Fruit fly (Drosophila melanogaster) S2 (cell line): ENCODE results near the gene fit.

Source experiments
- CG8478 ChIP-seq: fragments of >200 bp; optimal IDR thresholded peaks from 2 replicates; lab custom pipeline; 2018
- CTCF ChIP-seq, 2 experiments: fragments of >200 bp; optimal IDR thresholded peaks; 2 replicates each; lab custom pipeline; 2018

Gene fit

dm6 chr3R:21847438-21847837, 36.8 kb downstream of the fit start:
- TF ChIP-seq CG8478: no peak
- no peak for TF ChIP-seq CTCF (optimal IDR thresholded peaks at IDR 0.05; lab: Kevin White, UChicago)

- no peak for TF ChIP-seq CTCF (optimal IDR thresholded peaks at IDR 0.05; lab: Kevin White, UChicago)
- no peak for TF ChIP-seq CG8478
Measured at dm6 chr3R:21846559-21846958, 37.7 kb downstream of the fit start, which contains the start of gene Gr93d. TSS of gene Gr93d (minus strand) at chr3R:21846659.

dm6 chr3R:21845165-21845564, 39.1 kb downstream of the fit start, which contains the start of gene Gr93c:
TSS of gene Gr93c (minus strand) at chr3R:21845265.
- TF ChIP-seq CTCF (optimal IDR thresholded peaks at IDR 0.05; lab: Kevin White, UChicago) (no peak), CG8478 (no peak)

dm6 chr3R:21843665-21844064, 40.6 kb downstream of the fit start, which contains the start of gene Gr93b:
TSS of gene Gr93b (minus strand) at chr3R:21843765.
- TF ChIP-seq CTCF (optimal IDR thresholded peaks at IDR 0.05; lab: Kevin White, UChicago) (no peak), CG8478 (no peak)

- no peak for TF ChIP-seq CG8478
Measured at dm6 chr3R:21841474-21842376, 42.5 kb downstream of the fit start.

- TF ChIP-seq CG8478: no peak
- TF ChIP-seq CTCF (optimal IDR thresholded peaks at IDR 0.05; lab: Kevin White, UChicago): no peak
Measured at dm6 chr3R:21840432-21840831, 43.8 kb downstream of the fit start.

- TF ChIP-seq CTCF (optimal IDR thresholded peaks at IDR 0.05; lab: Kevin White, UChicago) (no peak), CG8478 (no peak)
Measured at dm6 chr3R:21839636-21840035, 44.6 kb downstream of the fit start.

- TF ChIP-seq CG8478: no peak
- TF ChIP-seq CTCF (optimal IDR thresholded peaks at IDR 0.05; lab: Kevin White, UChicago): no peak
Measured at dm6 chr3R:21838505-21838956, 45.7 kb downstream of the fit start.

- TF ChIP-seq CG8478 (no peak), CTCF (optimal IDR thresholded peaks at IDR 0.05; lab: Kevin White, UChicago) (no peak)
Measured at dm6 chr3R:21837069-21837977, 46.9 kb downstream of the fit start.

dm6 chr3R:21836614-21837013, 47.6 kb downstream of the fit start:
- no peak for TF ChIP-seq CTCF (optimal IDR thresholded peaks at IDR 0.05; lab: Kevin White, UChicago)
- TF ChIP-seq CG8478: no peak

dm6 chr3R:21836201-21836504, 48.1 kb downstream of the fit start:
- TF ChIP-seq CG8478 (no peak), CTCF (optimal IDR thresholded peaks at IDR 0.05; lab: Kevin White, UChicago) (no peak)

- no peak for TF ChIP-seq CG8478
- no peak for TF ChIP-seq CTCF (optimal IDR thresholded peaks at IDR 0.05; lab: Kevin White, UChicago)
Measured at dm6 chr3R:21835388-21836200, 48.7 kb downstream of the fit start.

dm6 chr3R:21834234-21835070, 49.8 kb downstream of the fit start:
- no peak for TF ChIP-seq CTCF (optimal IDR thresholded peaks at IDR 0.05; lab: Kevin White, UChicago)
- TF ChIP-seq CG8478: no peak
